Fruit fly (Drosophila melanogaster) whole organism, adult: ENCODE measurements around the gene CG5342.

ENCODE experiments used
- CG1620 ChIP-seq: fragments of 200-800 bp; sonication (Bioruptor generic); optimal IDR thresholded peaks from 2 replicates; lab custom pipeline; 2016; ENCODE audit warnings: missing biosample characterization, missing genetic modification characterization
- CG7045 ChIP-seq: fragments of 200-800 bp; sonication (Bioruptor generic); optimal IDR thresholded peaks from 2 replicates; lab custom pipeline; 2017; ENCODE audit warnings: missing biosample characterization, mild to moderate bottlenecking, missing genetic modification characterization

DNA sequence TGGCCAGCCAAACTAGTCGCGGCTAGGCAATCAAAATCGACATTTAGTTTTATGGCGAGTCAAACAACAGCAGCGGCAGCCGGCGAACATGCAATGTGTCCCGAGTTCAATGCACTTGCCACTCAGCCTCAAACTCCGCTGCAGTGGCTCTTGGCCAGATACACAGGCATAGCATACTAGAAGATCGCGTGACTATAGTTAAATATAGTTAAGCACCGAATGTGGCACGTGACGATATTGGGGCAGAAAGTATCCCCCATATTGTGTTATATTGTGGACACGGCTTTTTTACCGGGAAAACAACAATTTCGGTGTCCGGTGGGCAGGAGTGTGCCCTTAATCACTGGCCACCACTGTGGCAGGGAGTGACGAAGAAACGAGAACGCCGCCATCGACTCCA lies 39.2 kb downstream of the CG5342 start:
- TF ChIP-seq CG7045 (GFP tag; lab: Kevin White, UChicago) (no peak), CG1620 (GFP tag; lab: Kevin White, UChicago) (no peak)
